Fruit fly (Drosophila melanogaster) whole organism, prepupa: ENCODE data around the gene Osi18.

Experiments used
- Blimp-1 ChIP-seq: fragments of 200-800 bp; sonication (Bioruptor generic); optimal IDR thresholded peaks from 3 replicates; lab custom pipeline; 2017; ENCODE audit warnings: missing biosample characterization, missing genetic modification characterization, mild to moderate bottlenecking, moderate library complexity, missing genetic modification reagents
- CG10631 ChIP-seq: fragments of 200-800 bp; sonication (Bioruptor generic); optimal IDR thresholded peaks from 2 replicates; lab custom pipeline; 2016; ENCODE audit warnings: missing biosample characterization, missing genetic modification characterization
- CG10669 ChIP-seq: fragments of 200-800 bp; sonication (Bioruptor generic); optimal IDR thresholded peaks from 3 replicates; lab custom pipeline; 2018; ENCODE audit warnings: missing biosample characterization, mild to moderate bottlenecking, missing genetic modification characterization, moderate library complexity
- CG11294 ChIP-seq: fragments of 200-800 bp; sonication (Bioruptor generic); IDR thresholded peaks from 2 replicates; pipeline ENCODE4 v1.3.6; 2022; ENCODE audit warnings: missing biosample characterization, missing genetic modification characterization
- CG11762 ChIP-seq: fragments of 200-800 bp; sonication (Bioruptor generic); optimal IDR thresholded peaks from 3 replicates; lab custom pipeline; 2016; ENCODE audit warnings: missing biosample characterization, missing genetic modification characterization; ENCODE audit not compliant: insufficient read depth
- CG11902 ChIP-seq: fragments of 200-800 bp; sonication (Bioruptor generic); optimal IDR thresholded peaks from 3 replicates; lab custom pipeline; 2016; ENCODE audit warnings: missing biosample characterization, missing genetic modification characterization
- CG1621 ChIP-seq: fragments of 200-800 bp; sonication (Bioruptor generic); optimal IDR thresholded peaks from 3 replicates; lab custom pipeline; 2018; ENCODE audit warnings: missing biosample characterization, mild to moderate bottlenecking, missing genetic modification characterization
- CG16779 ChIP-seq: fragments of 200-800 bp; sonication (Bioruptor generic); optimal IDR thresholded peaks from 3 replicates; lab custom pipeline; 2017; ENCODE audit warnings: missing biosample characterization, mild to moderate bottlenecking, missing genetic modification characterization
- CG3032 ChIP-seq: fragments of 200-800 bp; optimal IDR thresholded peaks from 2 replicates; lab custom pipeline; 2019; ENCODE audit warnings: missing biosample characterization, mild to moderate bottlenecking, missing genetic modification characterization, moderate library complexity
- CG32006 ChIP-seq: fragments of 200-800 bp; sonication (Bioruptor generic); optimal IDR thresholded peaks from 3 replicates; lab custom pipeline; 2017; ENCODE audit warnings: missing biosample characterization, mild to moderate bottlenecking, missing genetic modification characterization
- CG34406 ChIP-seq: fragments of 200-800 bp; sonication (Bioruptor generic); optimal IDR thresholded peaks from 3 replicates; lab custom pipeline; 2016; ENCODE audit warnings: missing biosample characterization, missing genetic modification characterization
- CG3919 ChIP-seq: fragments of 200-800 bp; sonication (Bioruptor generic); optimal IDR thresholded peaks from 3 replicates; lab custom pipeline; 2016; ENCODE audit warnings: missing biosample characterization, missing genetic modification characterization
- CG6163 ChIP-seq: fragments of 200-800 bp; sonication (Bioruptor generic); IDR thresholded peaks from 3 replicates; pipeline ENCODE4 v1.3.6; 2022; ENCODE audit warnings: missing biosample characterization, missing genetic modification characterization
- CG6808 ChIP-seq: fragments of 200-800 bp; sonication (Bioruptor generic); optimal IDR thresholded peaks from 3 replicates; lab custom pipeline; 2017; ENCODE audit warnings: missing biosample characterization, missing genetic modification characterization, mild to moderate bottlenecking, moderate library complexity, missing genetic modification reagents
- CG6854 ChIP-seq: fragments of 200-800 bp; sonication (Bioruptor generic); optimal IDR thresholded peaks from 2 replicates; lab custom pipeline; 2017; ENCODE audit warnings: missing biosample characterization, mild to moderate bottlenecking, missing genetic modification characterization
- CG8119 ChIP-seq: fragments of 200-800 bp; sonication (Bioruptor generic); IDR thresholded peaks from 3 replicates; pipeline ENCODE4 v1.3.6; 2022; ENCODE audit warnings: missing biosample characterization, missing genetic modification characterization
- CG8319 ChIP-seq: fragments of 200-800 bp; sonication (Bioruptor generic); optimal IDR thresholded peaks from 3 replicates; lab custom pipeline; 2016; ENCODE audit warnings: missing biosample characterization, missing genetic modification characterization
- CG8632 ChIP-seq: fragments of 200-800 bp; sonication (Bioruptor generic); optimal IDR thresholded peaks from 3 replicates; lab custom pipeline; 2016; ENCODE audit warnings: missing biosample characterization, missing genetic modification characterization
- CG9139 ChIP-seq: fragments of 200-800 bp; sonication (Bioruptor generic); optimal IDR thresholded peaks from 3 replicates; lab custom pipeline; 2017; ENCODE audit warnings: missing biosample characterization, mild to moderate bottlenecking, missing genetic modification characterization
- Eip75B ChIP-seq: fragments of 200-800 bp; sonication (Bioruptor generic); optimal IDR thresholded peaks from 3 replicates; lab custom pipeline; 2016; ENCODE audit warnings: missing biosample characterization, missing genetic modification characterization
- Eip78C ChIP-seq: fragments of 200-800 bp; sonication (Bioruptor generic); peaks from one replicate; lab custom pipeline; 2016; ENCODE audit warnings: missing biosample characterization, missing genetic modification characterization
- Eip93F ChIP-seq: fragments of 200-800 bp; sonication (Bioruptor generic); optimal IDR thresholded peaks from 2 replicates; lab custom pipeline; 2016; ENCODE audit warnings: missing biosample characterization, mild to moderate bottlenecking, missing genetic modification characterization
- Ets21C ChIP-seq: fragments of 200-800 bp; sonication (Bioruptor generic); optimal IDR thresholded peaks from 3 replicates; lab custom pipeline; 2016; ENCODE audit warnings: missing biosample characterization, missing genetic modification characterization
- Ets96B ChIP-seq: fragments of 200-800 bp; optimal IDR thresholded peaks from 2 replicates; lab custom pipeline; 2019; ENCODE audit warnings: missing biosample characterization, mild to moderate bottlenecking, missing genetic modification characterization, moderate library complexity
- Hr39 ChIP-seq: fragments of 200-800 bp; sonication (Bioruptor generic); optimal IDR thresholded peaks from 2 replicates; lab custom pipeline; 2016; ENCODE audit warnings: missing biosample characterization, missing genetic modification characterization
- Smox ChIP-seq: fragments of 200-800 bp; sonication (Bioruptor generic); optimal IDR thresholded peaks from 3 replicates; lab custom pipeline; 2016; ENCODE audit warnings: missing biosample characterization, missing genetic modification characterization
- Sox102F ChIP-seq: fragments of 200-800 bp; sonication (Bioruptor generic); optimal IDR thresholded peaks from 2 replicates; lab custom pipeline; 2016; ENCODE audit warnings: missing biosample characterization, mild to moderate bottlenecking, missing genetic modification characterization
- Sox15 ChIP-seq: fragments of 200-800 bp; sonication (Bioruptor generic); optimal IDR thresholded peaks from 3 replicates; lab custom pipeline; 2016; ENCODE audit warnings: missing biosample characterization, missing genetic modification characterization
- achi ChIP-seq: fragments of 200-800 bp; sonication (Bioruptor generic); optimal IDR thresholded peaks from 3 replicates; lab custom pipeline; 2016; ENCODE audit warnings: missing biosample characterization, missing genetic modification characterization
- acj6 ChIP-seq: fragments of 200-800 bp; sonication (Bioruptor generic); optimal IDR thresholded peaks from 3 replicates; lab custom pipeline; 2016; ENCODE audit warnings: missing biosample characterization, missing genetic modification characterization
- cyc ChIP-seq: fragments of 200-800 bp; sonication (Bioruptor generic); optimal IDR thresholded peaks from 3 replicates; lab custom pipeline; 2016; ENCODE audit warnings: missing biosample characterization, missing genetic modification characterization
- dac ChIP-seq: fragments of 200-800 bp; sonication (Bioruptor generic); optimal IDR thresholded peaks from 2 replicates; lab custom pipeline; 2017; ENCODE audit warnings: missing biosample characterization, mild to moderate bottlenecking, missing genetic modification characterization
- esn ChIP-seq: fragments of 200-800 bp; sonication (Bioruptor generic); optimal IDR thresholded peaks from 2 replicates; lab custom pipeline; 2016; ENCODE audit warnings: missing biosample characterization, mild to moderate bottlenecking, missing genetic modification characterization, moderate library complexity
- fd59A ChIP-seq: fragments of 200-800 bp; sonication (Bioruptor generic); optimal IDR thresholded peaks from 2 replicates; lab custom pipeline; 2017; ENCODE audit warnings: missing biosample characterization, mild to moderate bottlenecking, missing genetic modification characterization, missing genetic modification reagents
- fd85E ChIP-seq: fragments of 200-800 bp; sonication (Bioruptor generic); optimal IDR thresholded peaks from 3 replicates; lab custom pipeline; 2016; ENCODE audit warnings: missing biosample characterization, missing genetic modification characterization
- lz ChIP-seq: fragments of 200-800 bp; sonication (Bioruptor generic); optimal IDR thresholded peaks from 3 replicates; lab custom pipeline; 2016; ENCODE audit warnings: missing biosample characterization, missing genetic modification characterization
- net ChIP-seq: fragments of 200-800 bp; sonication (Bioruptor generic); optimal IDR thresholded peaks from 3 replicates; lab custom pipeline; 2016; ENCODE audit warnings: missing biosample characterization, missing genetic modification characterization
- pdm3 ChIP-seq: fragments of 200-800 bp; sonication (Bioruptor generic); optimal IDR thresholded peaks from 3 replicates; lab custom pipeline; 2016; ENCODE audit warnings: missing biosample characterization, missing genetic modification characterization
- spab ChIP-seq: fragments of 200-800 bp; sonication (Bioruptor generic); optimal IDR thresholded peaks from 2 replicates; lab custom pipeline; 2017; ENCODE audit warnings: missing biosample characterization, mild to moderate bottlenecking, missing genetic modification characterization, missing genetic modification reagents
- ss ChIP-seq, 2 experiments: fragments of 200-800 bp; sonication (Bioruptor generic); optimal IDR thresholded peaks; 2 replicates in 1 of 2; 3 replicates in 1 of 2; lab custom pipeline; 2017 to 2018; ENCODE audit warnings: mild to moderate bottlenecking in 2 of 2, missing biosample characterization in 2 of 2, missing genetic modification characterization in 2 of 2, moderate library complexity in 1 of 2
- svp ChIP-seq: fragments of 200-800 bp; sonication (Bioruptor generic); peaks from one replicate; lab custom pipeline; 2016; ENCODE audit warnings: missing biosample characterization, missing genetic modification characterization
- topi ChIP-seq: fragments of 200-800 bp; sonication (Bioruptor generic); optimal IDR thresholded peaks from 3 replicates; lab custom pipeline; 2016; ENCODE audit warnings: missing biosample characterization, missing genetic modification characterization
- vri ChIP-seq: fragments of 200-800 bp; sonication (Bioruptor generic); optimal IDR thresholded peaks from 3 replicates; lab custom pipeline; 2016; ENCODE audit warnings: missing biosample characterization, mild to moderate bottlenecking, missing genetic modification characterization

Osi18 gene

DNA sequence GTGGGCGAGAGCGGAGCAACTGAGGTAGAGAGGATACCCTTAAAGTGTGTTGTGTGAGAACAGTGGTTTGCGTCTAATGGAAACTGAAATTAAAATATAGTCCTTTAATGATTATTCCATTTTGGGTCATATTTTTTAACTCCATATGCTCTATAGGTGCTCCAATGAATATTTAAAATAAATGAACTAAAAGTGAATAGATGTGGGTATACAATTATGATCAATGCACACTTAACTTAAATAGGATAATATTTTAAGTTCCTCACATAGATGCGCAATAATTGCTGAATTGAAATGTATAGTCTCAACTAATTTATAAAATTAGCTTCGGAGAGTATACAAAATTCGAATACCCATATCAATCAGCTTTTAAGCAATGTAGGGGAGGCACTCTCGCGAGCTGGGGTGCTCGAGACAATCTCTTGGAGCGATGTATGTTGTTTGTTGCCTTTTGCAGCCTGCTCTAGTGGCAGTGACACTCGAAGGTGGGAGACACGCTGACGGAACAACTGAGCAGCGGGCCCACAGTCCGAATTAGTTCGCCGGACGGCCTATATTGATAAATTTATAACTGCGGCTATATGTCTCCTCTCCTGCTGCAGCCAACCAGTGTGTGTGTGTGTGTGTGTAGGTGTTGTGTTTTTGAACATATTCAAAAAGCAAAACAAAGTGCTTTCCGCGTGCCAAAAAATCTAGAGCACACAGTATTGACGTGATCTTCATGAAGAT is 23.7 kb downstream of the Osi18 start (continued):
- TF ChIP-seq CG3032 (peak; percentile 75), Ets96B (peak; percentile 75), pdm3 (GFP tag; lab: Kevin White, UChicago) (peak; percentile 86), CG11762 (GFP tag; lab: Kevin White, UChicago) (peak; percentile 71), CG10669 (GFP tag; lab: Kevin White, UChicago) (no peak), CG6854 (GFP tag; lab: Kevin White, UChicago) (no peak), Eip93F (GFP tag; lab: Kevin White, UChicago) (no peak), Eip78C (GFP tag; lab: Kevin White, UChicago) (peak; percentile 97), fd59A (peak; percentile 72), spab (GFP tag; lab: Kevin White, UChicago) (peak; percentile 70), achi (GFP tag; lab: Kevin White, UChicago) (peak; percentile 85), Blimp-1 (GFP tag; lab: Kevin White, UChicago) (no peak), Hr39 (GFP tag; lab: Kevin White, UChicago) (peak; percentile 81), CG34406 (GFP tag; lab: Kevin White, UChicago) (no peak), esn (GFP tag; lab: Kevin White, UChicago) (peak; percentile 89), CG10631 (peak; percentile 78), fd85E (GFP tag; lab: Kevin White, UChicago) (no peak), CG9139 (GFP tag; lab: Kevin White, UChicago) (no peak), CG8632 (GFP tag; lab: Kevin White, UChicago) (peak; percentile 81), CG6808 (GFP tag; lab: Kevin White, UChicago) (no peak), CG3919 (GFP tag; lab: Kevin White, UChicago) (no peak), ss (GFP tag; optimal IDR thresholded peaks at IDR 0.05; lab: Kevin White, UChicago) (no peak), acj6 (GFP tag; lab: Kevin White, UChicago) (peak; percentile 83), Ets21C (GFP tag; lab: Kevin White, UChicago) (peak; percentile 73), CG32006 (GFP tag; lab: Kevin White, UChicago) (peak; percentile 92), CG16779 (tag; lab: Kevin White, UChicago) (no peak), Smox (GFP tag; lab: Kevin White, UChicago) (peak; percentile 80), net (GFP tag; lab: Kevin White, UChicago) (peak; percentile 84), CG8319 (GFP tag; lab: Kevin White, UChicago) (peak; percentile 64), CG1621 (tag; lab: Kevin White, UChicago) (no peak), Sox15 (GFP tag; lab: Kevin White, UChicago) (peak; percentile 72)

DNA sequence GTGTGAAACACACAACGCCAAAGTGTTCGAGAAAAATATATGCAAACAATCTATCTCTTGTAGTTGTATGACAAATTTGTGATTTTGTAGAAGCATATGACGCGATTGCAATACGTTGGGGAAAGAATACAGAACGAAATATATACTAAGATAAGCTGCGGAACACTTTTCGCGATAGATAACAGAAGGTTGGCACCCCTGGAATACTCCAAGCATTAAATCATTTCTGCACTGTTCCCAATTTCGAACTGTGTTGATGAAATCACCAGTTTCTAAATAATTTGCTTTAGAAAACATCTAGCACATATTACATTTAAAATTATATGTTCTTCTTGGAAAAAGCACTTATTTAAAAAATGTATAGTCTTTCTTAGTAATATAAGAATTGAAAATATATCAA is 24.4 kb downstream of the Osi18 start:
- TF ChIP-seq acj6 (GFP tag; lab: Kevin White, UChicago) = no peak
- TF ChIP-seq svp (GFP tag; lab: Kevin White, UChicago) = peak; percentile 90

DNA sequence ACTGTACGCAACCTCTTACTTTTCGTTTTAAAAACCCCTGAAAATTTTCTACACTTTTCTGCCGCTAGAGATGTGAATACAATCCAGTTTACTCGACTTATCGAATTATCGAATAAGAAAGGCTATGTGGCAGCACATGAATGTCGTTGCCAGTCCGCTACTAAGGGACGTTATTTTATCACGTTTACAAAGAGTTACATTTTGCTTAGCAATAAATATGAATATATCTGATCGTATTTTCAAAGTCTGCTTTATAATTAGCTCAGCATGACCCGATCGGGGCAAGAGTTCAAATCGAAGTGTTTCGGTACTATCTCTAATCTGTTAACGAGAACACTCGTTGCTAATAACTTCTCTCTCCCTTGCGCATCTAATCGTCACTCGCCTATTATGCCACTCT is 38.1 kb downstream of the Osi18 start, which contains the start of gene CG42724:
Gene CG42724 (minus strand): TSS at position 189 of the 400 bp plus-strand sequence.
- TF ChIP-seq CG6163 (GFP tag; lab: Robert Waterston, UW) = no peak
- no peak for TF ChIP-seq CG10669 (GFP tag; lab: Kevin White, UChicago)
- no peak for TF ChIP-seq CG11902
- peak; percentile 32 for TF ChIP-seq cyc (GFP tag; lab: Kevin White, UChicago)
- no peak for TF ChIP-seq CG6808 (GFP tag; lab: Kevin White, UChicago)
- peak; percentile 46 for TF ChIP-seq lz (GFP tag; lab: Kevin White, UChicago)
- TF ChIP-seq CG8119 (GFP tag; lab: Robert Waterston, UW) = no peak
- no peak for TF ChIP-seq spab (GFP tag; lab: Kevin White, UChicago)
- no peak for TF ChIP-seq CG8632 (GFP tag; lab: Kevin White, UChicago)
- TF ChIP-seq CG16779 (tag; lab: Kevin White, UChicago) = no peak
- peak; percentile 24 for TF ChIP-seq CG11762 (GFP tag; lab: Kevin White, UChicago)
- no peak for TF ChIP-seq Ets21C (GFP tag; lab: Kevin White, UChicago)
- TF ChIP-seq CG3919 (GFP tag; lab: Kevin White, UChicago) = no peak
- TF ChIP-seq dac (GFP tag; lab: Kevin White, UChicago) = no peak
- TF ChIP-seq esn (GFP tag; lab: Kevin White, UChicago) = peak; percentile 32
- no peak for TF ChIP-seq CG6854 (GFP tag; lab: Kevin White, UChicago)
- TF ChIP-seq CG3032 = no peak
- TF ChIP-seq Eip93F (GFP tag; lab: Kevin White, UChicago) = no peak
- no peak for TF ChIP-seq Sox102F (GFP tag; lab: Kevin White, UChicago)
- TF ChIP-seq topi = no peak
- TF ChIP-seq CG11294 (GFP tag; lab: Robert Waterston, UW) = peak; percentile 14; the same call in 1 of the 2 replicates
- no peak for TF ChIP-seq vri
- TF ChIP-seq Eip75B (GFP tag; lab: Kevin White, UChicago) = no peak
